Fruit fly (Drosophila melanogaster): Measurements from ENCODE around the gene Argk1.

dm6 chr3L:9057429-9058088 lies 8.3 kb downstream of the Argk1 start:
- TF ChIP-seq fd59A (GFP tag; optimal IDR thresholded peaks at IDR 0.05) (peak; percentile 97), vri (GFP tag; optimal IDR thresholded peaks at IDR 0.05) (peak; percentile 94), CG11294 (GFP tag; IDR thresholded peaks at IDR 0.05) (peak; percentile 93), CG34406 (GFP tag; optimal IDR thresholded peaks at IDR 0.05) (peak; percentile 97), CG8319 (GFP tag; optimal IDR thresholded peaks at IDR 0.05) (peak; percentile 94), CG3032 (tag; optimal IDR thresholded peaks at IDR 0.05) (peak; percentile 99), Lpt (GFP tag; optimal IDR thresholded peaks at IDR 0.05) (peak; percentile 96), CG6808 (GFP tag; optimal IDR thresholded peaks at IDR 0.05) (peak; percentile 95), CG31627 (GFP tag; optimal IDR thresholded peaks at IDR 0.05) (peak; percentile 91)

Data from whole organism, prepupa.